Worm (Caenorhabditis elegans) whole organism, mixed stage, embryonic: ENCODE results near the gene C08B11.9.

Experiments used
- blmp-1 ChIP-seq: fragments of 150-350 bp; optimal IDR thresholded peaks from 2 replicates; lab custom pipeline; 2014; ENCODE audit warnings: missing biosample characterization, missing genetic modification characterization
- drap-1 ChIP-seq: fragments of 200-800 bp; sonication (Bioruptor generic); optimal IDR thresholded peaks from 3 replicates; lab custom pipeline; 2018; ENCODE audit warnings: mild to moderate bottlenecking, missing genetic modification characterization, missing compliant biosample characterization
- lin-13 ChIP-seq: fragments of 150-350 bp; optimal IDR thresholded peaks from 2 replicates; lab custom pipeline; 2014; ENCODE audit warnings: missing biosample characterization, missing genetic modification characterization
- nhr-28 ChIP-seq: fragments of 150-350 bp; optimal IDR thresholded peaks from 2 replicates; lab custom pipeline; 2014; ENCODE audit warnings: missing biosample characterization, missing genetic modification characterization
- pha-4 ChIP-seq: fragments of 150-350 bp; optimal IDR thresholded peaks from 2 replicates; lab custom pipeline; 2018; ENCODE audit warnings: missing biosample characterization, missing genetic modification reagents, missing genetic modification characterization
- snpc-4 ChIP-seq: fragments of 150-350 bp; optimal IDR thresholded peaks from 2 replicates; lab custom pipeline; 2014; ENCODE audit warnings: missing biosample characterization, missing genetic modification characterization
- unc-62 ChIP-seq: fragments of 150-350 bp; optimal IDR thresholded peaks from 2 replicates; lab custom pipeline; 2014; ENCODE audit warnings: missing biosample characterization, missing genetic modification reagents, missing genetic modification characterization

DNA sequence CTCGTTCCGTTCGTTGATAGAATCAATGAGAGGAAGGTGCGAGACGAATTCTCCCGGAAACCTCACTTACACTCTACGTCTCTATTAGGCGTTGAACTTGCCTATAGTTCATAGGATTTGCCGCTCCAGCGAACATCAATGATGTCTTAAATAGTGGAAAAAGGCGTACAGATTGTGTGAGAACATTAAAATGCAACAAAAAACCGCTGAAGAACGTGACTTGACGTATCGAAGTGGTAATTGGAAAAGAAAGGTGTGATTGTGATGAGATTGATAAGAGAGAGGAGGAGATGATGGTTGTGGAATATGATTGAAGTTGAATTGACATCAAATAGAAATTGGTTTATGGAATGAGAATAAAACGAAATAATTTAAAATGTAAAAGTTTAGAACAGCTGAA is 4.0 kb downstream of the C08B11.9 start:
- TF ChIP-seq pha-4 (tag; lab: Kevin White, UChicago), result no peak
- no peak for TF ChIP-seq unc-62 (GFP tag; lab: Kevin White, UChicago)
- no peak for TF ChIP-seq lin-13 (tag; lab: Kevin White, UChicago)
- no peak for TF ChIP-seq drap-1 (GFP tag; lab: Kevin White, UChicago)
- TF ChIP-seq blmp-1, result no peak
- no peak for TF ChIP-seq snpc-4 (tag; lab: Kevin White, UChicago)
- no peak for TF ChIP-seq nhr-28
